Worm (Caenorhabditis elegans): ENCODE measurements around the gene try-3.
"Not testable (repeated sequence)": the region's sequence is repeated elsewhere in the genome, so short reads cannot be mapped to it uniquely, and the experiment has no call there.

The try-3 gene

ce11 chrIV:6597918-6598317, 41.0 kb downstream of the try-3 start, which contains the start of gene nspb-4:
TSS of gene nspb-4 (plus strand) at chrIV:6598218.
- TF ChIP-seq gmeb-1, nhr-237, nhr-21 (tag; optimal IDR thresholded peaks at IDR 0.05): not testable (repeated sequence)

DNA sequence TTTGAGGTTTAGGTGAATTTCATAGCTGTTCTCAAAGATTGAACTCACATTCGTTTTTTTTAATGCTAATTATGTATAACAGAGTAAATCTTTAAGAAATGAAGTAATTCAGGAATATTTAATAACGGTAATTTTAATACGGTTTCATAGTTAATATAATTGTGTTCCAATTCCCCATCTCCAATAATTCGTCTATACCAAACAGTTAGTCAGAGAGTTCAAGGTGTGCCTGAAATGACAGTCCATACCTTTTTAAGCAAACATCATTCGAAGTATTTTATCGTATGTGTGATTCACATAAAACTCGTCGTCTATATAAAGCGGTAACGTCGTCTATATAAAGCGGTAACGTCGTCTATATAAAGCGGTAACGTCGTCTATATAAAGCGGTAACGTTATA, 41.8 kb downstream of the try-3 start, which contains the start of gene nspb-5:
Gene nspb-5 (plus strand): TSS at position 301 of the 400 bp plus-strand sequence.
- TF ChIP-seq unc-39, zag-1, aly-2 (tag; optimal IDR thresholded peaks at IDR 0.05): not testable (repeated sequence)

DNA sequence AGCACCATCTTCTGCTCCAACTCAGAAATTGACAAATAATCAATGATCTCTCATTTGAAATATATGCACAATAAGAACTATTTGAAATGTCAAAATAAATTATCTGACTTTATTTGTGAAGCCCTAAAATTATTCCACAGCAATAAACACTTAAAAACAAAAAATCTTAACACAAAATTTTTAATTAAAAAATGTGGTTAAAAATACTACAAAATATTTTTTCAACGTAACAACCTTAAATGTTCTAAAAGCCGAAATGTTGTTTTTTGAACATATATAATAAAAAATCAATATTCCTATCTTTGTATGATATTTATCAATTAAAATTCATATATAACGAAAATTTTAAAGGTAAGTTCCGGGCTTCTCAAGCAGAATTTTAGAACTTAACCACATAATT, 42.5 kb downstream of the try-3 start, which contains the start of gene F38A5.8:
Gene F38A5.8 (plus strand): TSS at position 301 of the 400 bp plus-strand sequence.
- no peak for TF ChIP-seq ceh-82 (tag; optimal IDR thresholded peaks at IDR 0.05)

DNA sequence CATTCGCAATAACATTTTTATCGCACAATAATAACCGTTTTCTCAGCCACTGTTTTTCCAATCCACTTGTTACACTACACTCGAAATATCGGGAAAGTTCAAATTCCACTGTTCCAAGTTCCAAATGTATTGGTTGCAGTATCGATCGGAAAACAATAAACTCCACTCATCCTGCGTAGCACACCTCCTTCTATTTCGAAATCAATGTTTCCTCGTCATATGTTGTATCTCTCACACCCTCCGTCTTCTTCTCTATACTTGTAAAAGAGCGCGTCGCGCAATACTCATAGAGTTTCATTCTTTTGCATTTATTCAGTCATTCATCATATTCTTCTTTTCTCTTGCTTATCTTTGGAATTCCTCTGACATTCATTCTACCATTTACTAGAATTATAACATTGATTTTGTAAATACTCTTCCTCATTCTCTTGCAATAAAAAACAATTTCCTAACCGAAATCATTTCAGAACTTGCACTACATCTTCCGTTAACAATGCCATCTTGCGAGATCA, 44.3 kb downstream of the try-3 start, which contains the start of gene sup-36:
Gene sup-36 (plus strand): TSS at position 462 of the 512 bp plus-strand sequence.
- peak; percentile 74 for TF ChIP-seq unc-55 (GFP tag; optimal IDR thresholded peaks at IDR 0.05)
- TF ChIP-seq crh-2 (tag; optimal IDR thresholded peaks at IDR 0.05), result peak; percentile 12
- TF ChIP-seq elt-1 (tag; optimal IDR thresholded peaks at IDR 0.05), result no peak
- peak; percentile 18 for TF ChIP-seq sma-9 (GFP tag; optimal IDR thresholded peaks at IDR 0.05)
- TF ChIP-seq sma-9 (tag; optimal IDR thresholded peaks at IDR 0.05), result no peak
- peak; percentile 51 for TF ChIP-seq C34F6.9 (tag; optimal IDR thresholded peaks at IDR 0.05)
- peak; percentile 47 for TF ChIP-seq fos-1 (tag; optimal IDR thresholded peaks at IDR 0.05)
- peak; percentile 62 for TF ChIP-seq nhr-129 (tag; optimal IDR thresholded peaks at IDR 0.05)
- TF ChIP-seq nhr-23 (tag; optimal IDR thresholded peaks at IDR 0.05), result no peak
- no peak for TF ChIP-seq ZK546.5 (tag; optimal IDR thresholded peaks at IDR 0.05)
- TF ChIP-seq ceh-82 (tag; optimal IDR thresholded peaks at IDR 0.05), result no peak
- no peak for TF ChIP-seq alr-1 (tag; optimal IDR thresholded peaks at IDR 0.05)

- TF ChIP-seq ztf-1 (GFP tag; conservative IDR thresholded peaks at IDR 0.05), result no peak
- TF ChIP-seq nhr-21 (tag; optimal IDR thresholded peaks at IDR 0.05), result no peak
- TF ChIP-seq ztf-4 (tag; optimal IDR thresholded peaks at IDR 0.05), result no peak
Measured at ce11 chrIV:6602376-6602775, 45.4 kb downstream of the try-3 start, which contains the start of gene F15B10.3. TSS of gene F15B10.3 (plus strand) at chrIV:6602676.

ce11 chrIV:6603549-6603948, 46.6 kb downstream of the try-3 start:
- TF ChIP-seq sma-9 (GFP tag; optimal IDR thresholded peaks at IDR 0.05) (peak; percentile 15), sma-9 (tag; optimal IDR thresholded peaks at IDR 0.05) (no peak), unc-39 (tag; optimal IDR thresholded peaks at IDR 0.05) (no peak)

DNA sequence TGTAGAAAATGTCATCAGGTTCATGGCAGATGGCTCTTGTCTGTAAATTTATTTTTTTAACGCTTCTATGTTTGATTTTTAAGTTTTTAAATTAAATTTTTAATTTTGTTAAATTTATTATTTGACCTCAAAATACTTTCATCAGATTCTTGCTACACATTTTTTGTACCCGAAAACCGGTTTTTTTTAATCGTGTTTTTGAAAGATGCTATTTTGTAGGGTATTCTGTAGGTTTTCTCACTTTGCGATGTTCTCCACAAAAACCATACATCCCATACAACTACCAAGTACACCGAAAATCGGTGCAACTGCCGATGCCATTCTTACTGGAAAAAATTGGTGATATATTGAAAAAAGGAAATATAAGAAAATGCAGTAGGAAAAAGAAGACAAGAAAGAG, 48.9 kb downstream of the try-3 start, which contains the start of gene nstp-2:
Gene nstp-2 (minus strand): TSS at position 326 of the 400 bp plus-strand sequence.
- TF ChIP-seq elt-1 (tag; optimal IDR thresholded peaks at IDR 0.05), result no peak
- no peak for TF ChIP-seq ztf-11 (tag; optimal IDR thresholded peaks at IDR 0.05)
- no peak for TF ChIP-seq nhr-129 (tag; optimal IDR thresholded peaks at IDR 0.05)
- no peak for TF ChIP-seq lin-13 (GFP tag; optimal IDR thresholded peaks at IDR 0.05)
- no peak for TF ChIP-seq dmd-4 (tag; optimal IDR thresholded peaks at IDR 0.05)
- no peak for TF ChIP-seq ceh-16 (tag; optimal IDR thresholded peaks at IDR 0.05)

ce11 chrIV:6606587-6606986, 49.6 kb downstream of the try-3 start:
- TF ChIP-seq C34F6.9 (tag; optimal IDR thresholded peaks at IDR 0.05) (peak; percentile 10), lin-13 (GFP tag; optimal IDR thresholded peaks at IDR 0.05) (no peak), lin-39 (tag; optimal IDR thresholded peaks at IDR 0.05) (no peak), snpc-4 (tag; optimal IDR thresholded peaks at IDR 0.05) (no peak), nhr-25 (tag; optimal IDR thresholded peaks at IDR 0.05) (peak; percentile 17)

Measured in whole organism, L2 larva.